Worm (Caenorhabditis elegans) whole organism, L2 larva: Measurements from ENCODE around the gene dsb-1.

ENCODE experiments used
- ZK546.5 ChIP-seq: sonication (generic microtip); optimal IDR thresholded peaks from 2 replicates; lab custom pipeline; 2017; ENCODE audit warnings: missing biosample characterization, missing genetic modification characterization
- blmp-1 ChIP-seq: sonication (generic microtip); optimal IDR thresholded peaks from 2 replicates; lab custom pipeline; 2017; ENCODE audit warnings: missing genetic modification characterization, mild to moderate bottlenecking, missing compliant biosample characterization, antibody characterized with exemption, moderate library complexity; ENCODE audit not compliant: insufficient read depth
- elt-3 ChIP-seq: sonication (generic microtip); optimal IDR thresholded peaks from 2 replicates; lab custom pipeline; 2017; ENCODE audit warnings: missing biosample characterization, missing genetic modification characterization
- nhr-237 ChIP-seq: fragments of 150-350 bp; optimal IDR thresholded peaks from 2 replicates; lab custom pipeline; 2014; ENCODE audit warnings: missing biosample characterization, missing genetic modification characterization
- nhr-77 ChIP-seq: fragments of 150-350 bp; optimal IDR thresholded peaks from 2 replicates; lab custom pipeline; 2014; ENCODE audit warnings: missing biosample characterization, missing genetic modification characterization
- sem-4 ChIP-seq: fragments of 150-350 bp; optimal IDR thresholded peaks from 2 replicates; lab custom pipeline; 2014; ENCODE audit warnings: missing biosample characterization, missing genetic modification reagents, missing genetic modification characterization
- zag-1 ChIP-seq: fragments of 150-350 bp; optimal IDR thresholded peaks from 2 replicates; lab custom pipeline; 2014; ENCODE audit warnings: missing biosample characterization, missing genetic modification characterization

DNA sequence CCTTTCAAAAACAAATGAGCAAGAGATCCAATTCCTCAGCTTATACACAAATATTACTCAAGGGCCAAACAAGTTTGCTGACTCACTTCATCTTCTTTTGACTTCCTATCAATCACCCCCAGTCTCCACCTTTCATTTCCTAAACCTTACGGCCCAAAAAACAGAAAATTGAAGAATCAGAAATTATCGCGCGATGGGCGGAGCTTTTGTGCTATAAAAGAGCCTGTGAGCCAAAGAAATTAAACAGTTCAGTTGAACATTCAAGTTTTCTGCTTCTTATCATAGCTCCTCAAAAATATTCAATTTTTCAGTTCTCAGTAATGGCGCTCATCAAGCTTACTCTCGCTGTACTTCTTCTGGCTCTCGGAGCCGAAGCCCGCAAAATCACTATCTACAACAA is 28.9 kb upstream of the dsb-1 start, which contains the start of gene thn-1:
- TF ChIP-seq blmp-1 (no peak), nhr-237 (tag; lab: Kevin White, UChicago) (no peak), elt-3 (tag; lab: Kevin White, UChicago) (no peak), zag-1 (tag; lab: Kevin White, UChicago) (no peak), sem-4 (tag; lab: Kevin White, UChicago) (no peak), nhr-77 (tag; lab: Kevin White, UChicago) (no peak), ZK546.5 (tag; lab: Kevin White, UChicago) (no peak)
